Worm (Caenorhabditis elegans) whole organism, early embryonic: ENCODE results near the gene F01D5.1.

Experiments
- B0310.2 ChIP-seq: sonication (generic microtip); optimal IDR thresholded peaks from 2 replicates; lab custom pipeline; 2016; ENCODE audit warnings: mild to moderate bottlenecking, missing genetic modification characterization, missing compliant biosample characterization
- F13C5.2 ChIP-seq: sonication (generic microtip); optimal IDR thresholded peaks from 2 replicates; lab custom pipeline; 2017; ENCODE audit warnings: mild to moderate bottlenecking, missing genetic modification characterization, inconsistent platforms, missing compliant biosample characterization
- aly-1 ChIP-seq: sonication (generic microtip); optimal IDR thresholded peaks from 2 replicates; lab custom pipeline; 2016; ENCODE audit warnings: missing genetic modification characterization, missing compliant biosample characterization
- ama-1 ChIP-seq: fragments of 150-350 bp; optimal IDR thresholded peaks from 2 replicates; lab custom pipeline; 2014
- ceh-13 ChIP-seq: fragments of 200-800 bp; sonication (Bioruptor generic); optimal IDR thresholded peaks from 2 replicates; lab custom pipeline; 2018; ENCODE audit warnings: mild to moderate bottlenecking, missing genetic modification characterization, missing compliant biosample characterization
- ceh-36 ChIP-seq: sonication (generic microtip); optimal IDR thresholded peaks from 2 replicates; lab custom pipeline; 2016; ENCODE audit warnings: missing genetic modification characterization, inconsistent platforms, missing compliant biosample characterization
- ets-7 ChIP-seq: sonication (generic microtip); optimal IDR thresholded peaks from 2 replicates; lab custom pipeline; 2016; ENCODE audit warnings: missing genotype, missing genetic modification characterization, missing compliant biosample characterization
- flt-1 ChIP-seq: fragments of 200-800 bp; sonication (Bioruptor generic); IDR thresholded peaks from 2 replicates; pipeline ENCODE4 v1.3.6; 2022; ENCODE audit warnings: missing genetic modification characterization, missing compliant biosample characterization
- hmg-4 ChIP-seq: fragments of 200-800 bp; sonication (Bioruptor generic); optimal IDR thresholded peaks from 2 replicates; lab custom pipeline; 2018; ENCODE audit warnings: mild to moderate bottlenecking, missing genetic modification characterization, missing compliant biosample characterization
- hnd-1 ChIP-seq: sonication (generic microtip); optimal IDR thresholded peaks from 2 replicates; lab custom pipeline; 2016; ENCODE audit warnings: missing genetic modification characterization, missing compliant biosample characterization
- pes-1 ChIP-seq: fragments of 200-800 bp; sonication (Bioruptor generic); IDR thresholded peaks from 2 replicates; pipeline ENCODE4 v1.3.6; 2022; ENCODE audit warnings: missing genetic modification reagents, missing genetic modification characterization, missing compliant biosample characterization
- sea-1 ChIP-seq: fragments of 200-800 bp; sonication (Bioruptor generic); conservative IDR thresholded peaks from 2 replicates; pipeline ENCODE4 v1.3.6; 2022; ENCODE audit warnings: missing genetic modification characterization, missing compliant biosample characterization
- tbx-37 ChIP-seq: fragments of 200-800 bp; sonication (Bioruptor generic); conservative IDR thresholded peaks from 2 replicates; pipeline ENCODE4 v1.3.6; 2022; ENCODE audit warnings: missing genetic modification reagents, missing genetic modification characterization, missing compliant biosample characterization
- tra-4 ChIP-seq: sonication (generic microtip); optimal IDR thresholded peaks from 2 replicates; lab custom pipeline; 2017; ENCODE audit warnings: missing genetic modification characterization, missing compliant biosample characterization

- no peak for TF ChIP-seq ama-1 (lab: Kevin White, UChicago)
- TF ChIP-seq B0310.2 = no peak
- no peak for TF ChIP-seq flt-1
- no peak for TF ChIP-seq F13C5.2 (tag; lab: Kevin White, UChicago)
- TF ChIP-seq aly-1 (tag; lab: Kevin White, UChicago) = no peak
- TF ChIP-seq pes-1 (GFP tag; lab: Robert Waterston, UW) = no peak
- TF ChIP-seq sea-1 (GFP tag; lab: Robert Waterston, UW) = no peak
- TF ChIP-seq tbx-37 = no peak
- no peak for TF ChIP-seq hnd-1 (tag; lab: Kevin White, UChicago)
- TF ChIP-seq ceh-13 (GFP tag; lab: Kevin White, UChicago) = no peak
- TF ChIP-seq hmg-4 (GFP tag; lab: Kevin White, UChicago) = no peak
- no peak for TF ChIP-seq tra-4 (tag; lab: Kevin White, UChicago)
- no peak for TF ChIP-seq ceh-36 (tag; lab: Kevin White, UChicago)
- TF ChIP-seq ets-7 = no peak
Observed at ce11 chrII:13949290-13949689, 48.1 kb downstream of the F01D5.1 start, which contains the start of gene sre-44.
